Fruit fly (Drosophila melanogaster): ENCODE measurements around the gene Art6.

dm6 chr3R:13974741-13975245 is 29.2 kb upstream of the Art6 start:
- no peak for TF ChIP-seq usp (GFP tag; optimal IDR thresholded peaks at IDR 0.05)
- TF ChIP-seq Dll (optimal IDR thresholded peaks at IDR 0.05) = no peak
- no peak for TF ChIP-seq psq (optimal IDR thresholded peaks at IDR 0.05)
- no peak for TF ChIP-seq pan (optimal IDR thresholded peaks at IDR 0.05)
- no peak for TF ChIP-seq EcR (GFP tag; optimal IDR thresholded peaks at IDR 0.05)
- peak; percentile 7 for TF ChIP-seq CG8478 (optimal IDR thresholded peaks at IDR 0.05)
